Worm (Caenorhabditis elegans) whole organism, L4 larva: ENCODE measurements around the gene fbxl-1.

Experiments
- F44E2.7 ChIP-seq: fragments of 200-800 bp; sonication (Bioruptor generic); IDR thresholded peaks from 2 replicates; pipeline ENCODE4 v2.1.2; 2022; ENCODE audit warnings: missing genetic modification characterization, missing compliant biosample characterization
- hmg-1.1 ChIP-seq: fragments of 200-800 bp; sonication (Bioruptor generic); IDR thresholded peaks from 2 replicates; pipeline ENCODE4 v1.3.6; 2022; ENCODE audit warnings: missing genetic modification reagents, missing genetic modification characterization, missing compliant biosample characterization
- jun-1 ChIP-seq: fragments of 150-350 bp; optimal IDR thresholded peaks from 2 replicates; lab custom pipeline; 2014; ENCODE audit warnings: missing biosample characterization, missing genetic modification reagents, missing genetic modification characterization
- lin-15B ChIP-seq: fragments of 150-350 bp; sonication (generic microtip); optimal IDR thresholded peaks from 3 replicates; lab custom pipeline; 2014; ENCODE audit warnings: missing biosample characterization, missing genetic modification characterization
- mxl-3 ChIP-seq: fragments of 200-800 bp; sonication (Bioruptor generic); optimal IDR thresholded peaks from 2 replicates; lab custom pipeline; 2018; ENCODE audit warnings: mild to moderate bottlenecking, missing genetic modification characterization, missing compliant biosample characterization
- nhr-11 ChIP-seq: fragments of 150-350 bp; optimal IDR thresholded peaks from 2 replicates; lab custom pipeline; 2014; ENCODE audit warnings: missing biosample characterization, missing genetic modification characterization
- nhr-237 ChIP-seq: sonication (generic microtip); optimal IDR thresholded peaks from 2 replicates; lab custom pipeline; 2017; ENCODE audit warnings: missing biosample characterization, missing genetic modification characterization
- nhr-25 ChIP-seq: sonication (generic microtip); optimal IDR thresholded peaks from 2 replicates; lab custom pipeline; 2017; ENCODE audit warnings: missing genetic modification characterization, mild to moderate bottlenecking, missing compliant biosample characterization, antibody characterized with exemption, moderate library complexity, borderline replicate concordance; ENCODE audit not compliant: insufficient read depth
- nhr-76 ChIP-seq: fragments of 150-350 bp; optimal IDR thresholded peaks from 2 replicates; lab custom pipeline; 2014; ENCODE audit warnings: missing biosample characterization, missing genetic modification characterization
- pqm-1 ChIP-seq: sonication (generic microtip); optimal IDR thresholded peaks from 2 replicates; lab custom pipeline; 2017; ENCODE audit warnings: missing biosample characterization, missing genetic modification characterization

DNA sequence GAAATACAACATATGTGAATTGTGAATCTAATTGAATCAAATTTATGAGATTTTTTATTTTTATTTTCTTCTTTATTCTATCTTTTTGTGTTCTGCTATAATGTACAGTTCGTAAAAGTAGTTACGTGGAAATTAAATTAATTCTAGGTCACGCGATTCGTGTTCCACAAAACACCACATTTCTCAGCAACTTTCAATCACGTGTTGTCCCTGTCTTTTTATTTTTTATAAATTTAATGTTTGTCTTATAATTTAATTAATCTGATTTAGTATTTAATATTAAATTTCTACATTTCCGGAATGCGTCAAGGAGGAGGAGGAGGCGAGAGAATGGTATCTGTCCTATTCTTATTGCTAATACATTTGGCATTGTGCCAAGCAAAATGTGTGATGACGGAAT is 30.4 kb downstream of the fbxl-1 start, which contains the start of gene ncr-2:
- TF ChIP-seq jun-1 (tag; lab: Kevin White, UChicago) (no peak), hmg-1.1 (GFP tag; lab: Robert Waterston, UW) (no peak), F44E2.7 (GFP tag; lab: Robert Waterston, UW) (no peak), nhr-237 (tag; lab: Kevin White, UChicago) (no peak), lin-15B (tag; lab: Kevin White, UChicago) (no peak), nhr-11 (no peak), pqm-1 (tag; lab: Kevin White, UChicago) (no peak), nhr-25 (tag; lab: Kevin White, UChicago) (no peak), nhr-76 (tag; lab: Kevin White, UChicago) (no peak), mxl-3 (GFP tag; lab: Kevin White, UChicago) (no peak)
